Fruit fly (Drosophila melanogaster) whole organism, prepupa: Measurements from ENCODE around the gene CG17493.

Experiments
- CG11294 ChIP-seq: fragments of 200-800 bp; sonication (Bioruptor generic); IDR thresholded peaks from 2 replicates; pipeline ENCODE4 v1.3.6; 2022; ENCODE audit warnings: missing biosample characterization, missing genetic modification characterization
- CG11762 ChIP-seq: fragments of 200-800 bp; sonication (Bioruptor generic); optimal IDR thresholded peaks from 3 replicates; lab custom pipeline; 2016; ENCODE audit warnings: missing biosample characterization, missing genetic modification characterization; ENCODE audit not compliant: insufficient read depth
- CG1621 ChIP-seq: fragments of 200-800 bp; sonication (Bioruptor generic); optimal IDR thresholded peaks from 3 replicates; lab custom pipeline; 2018; ENCODE audit warnings: missing biosample characterization, mild to moderate bottlenecking, missing genetic modification characterization
- CG16779 ChIP-seq: fragments of 200-800 bp; sonication (Bioruptor generic); optimal IDR thresholded peaks from 3 replicates; lab custom pipeline; 2017; ENCODE audit warnings: missing biosample characterization, mild to moderate bottlenecking, missing genetic modification characterization
- Hr4 ChIP-seq: fragments of 200-800 bp; sonication (Bioruptor generic); optimal IDR thresholded peaks from 3 replicates; lab custom pipeline; 2016; ENCODE audit warnings: missing biosample characterization, missing genetic modification characterization
- OdsH ChIP-seq: fragments of 200-800 bp; sonication (Bioruptor generic); optimal IDR thresholded peaks from 3 replicates; lab custom pipeline; 2016; ENCODE audit warnings: missing biosample characterization, missing genetic modification characterization
- Sox102F ChIP-seq: fragments of 200-800 bp; sonication (Bioruptor generic); optimal IDR thresholded peaks from 2 replicates; lab custom pipeline; 2016; ENCODE audit warnings: missing biosample characterization, mild to moderate bottlenecking, missing genetic modification characterization
- dsx ChIP-seq: fragments of 200-800 bp; optimal IDR thresholded peaks from 3 replicates; lab custom pipeline; 2019; ENCODE audit warnings: missing biosample characterization, mild to moderate bottlenecking, missing genetic modification characterization, moderate library complexity; ENCODE audit not compliant: poor library complexity, severe bottlenecking

- TF ChIP-seq CG11294 (GFP tag; lab: Robert Waterston, UW) (no peak), CG11762 (GFP tag; lab: Kevin White, UChicago) (no peak), Hr4 (GFP tag; lab: Kevin White, UChicago) (no peak), Sox102F (GFP tag; lab: Kevin White, UChicago) (no peak), CG1621 (tag; lab: Kevin White, UChicago) (no peak), dsx (GFP tag; lab: Kevin White, UChicago) (no peak), OdsH (GFP tag; lab: Kevin White, UChicago) (no peak), CG16779 (tag; lab: Kevin White, UChicago) (no peak)
Measured at dm6 chr2L:22550040-22550439, at the start of gene CG17493.
